Worm (Caenorhabditis elegans): Measurements from ENCODE around the gene fbxa-35.

fbxa-35 gene

DNA sequence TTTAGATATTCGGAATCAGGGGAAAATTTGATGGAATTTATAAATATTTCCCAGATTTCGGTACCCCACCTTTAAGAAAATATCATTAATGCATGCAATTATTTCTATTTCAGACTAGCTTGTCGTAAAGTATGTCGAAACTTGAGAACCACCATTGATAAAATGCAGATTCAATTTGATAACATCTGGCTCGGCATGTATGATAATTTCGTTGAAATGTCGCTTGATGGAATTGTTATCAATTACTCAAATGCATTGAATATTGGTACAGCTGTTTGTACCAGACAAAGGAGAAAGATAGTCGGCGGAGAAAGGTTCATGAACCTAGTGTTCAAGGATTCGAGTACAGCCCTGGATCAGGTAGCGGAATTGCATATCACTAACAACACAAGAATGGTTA lies 36.4 kb downstream of the fbxa-35 start, which contains the start of gene Y82E9BL.19:
TSS of gene Y82E9BL.19 (plus strand) at position 123 of the 400 bp plus-strand sequence.
- TF ChIP-seq elt-2 (tag; optimal IDR thresholded peaks at IDR 0.05) (peak; percentile 23), fkh-10 (GFP tag; optimal IDR thresholded peaks at IDR 0.05) (no peak)

DNA sequence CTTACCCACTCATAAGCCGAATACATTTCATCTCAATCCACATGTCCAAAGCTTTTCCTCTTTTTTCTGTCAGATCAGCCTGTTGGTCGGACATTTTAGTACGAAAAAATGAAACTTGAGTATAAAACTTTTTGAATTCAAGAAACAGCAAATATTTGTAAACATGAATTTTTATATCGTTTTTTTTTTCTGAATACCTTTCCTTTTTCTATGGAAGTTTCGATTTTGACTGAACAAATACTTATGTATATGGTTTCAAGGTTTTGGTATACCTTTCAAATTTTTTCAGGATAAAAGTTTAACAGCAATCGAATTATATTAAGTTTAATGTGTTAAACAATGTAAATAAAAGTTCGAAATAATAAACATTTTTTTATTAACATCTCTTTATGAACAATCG lies 44.8 kb downstream of the fbxa-35 start, which contains the start of gene fbxa-5:
TSS of gene fbxa-5 (minus strand) at position 101 of the 400 bp plus-strand sequence.
- TF ChIP-seq pqm-1 (tag; optimal IDR thresholded peaks at IDR 0.05) (no peak), nhr-71 (tag; optimal IDR thresholded peaks at IDR 0.05) (no peak), tbx-2 (tag; optimal IDR thresholded peaks at IDR 0.05) (no peak), efl-1 (optimal IDR thresholded peaks at IDR 0.05) (no peak), efl-1 (GFP tag; optimal IDR thresholded peaks at IDR 0.05 in 1 of 2) (no peak), ets-5 (GFP tag; IDR thresholded peaks at IDR 0.05) (no peak), ama-1 (optimal IDR thresholded peaks at IDR 0.05) (no peak), rnt-1 (tag; optimal IDR thresholded peaks at IDR 0.05) (no peak), ztf-11 (tag; optimal IDR thresholded peaks at IDR 0.05) (no peak), nhr-28 (tag; optimal IDR thresholded peaks at IDR 0.05) (no peak), unc-130 (tag; optimal IDR thresholded peaks at IDR 0.05) (no peak), mdl-1 (tag; optimal IDR thresholded peaks at IDR 0.05) (no peak), lin-13 (GFP tag; optimal IDR thresholded peaks at IDR 0.05) (no peak), F16B12.6 (tag; optimal IDR thresholded peaks at IDR 0.05) (no peak), fkh-8 (tag; optimal IDR thresholded peaks at IDR 0.05) (no peak), nhr-11 (tag; optimal IDR thresholded peaks at IDR 0.05) (no peak), nhr-90 (tag; optimal IDR thresholded peaks at IDR 0.05; ENCODE audit: poor library complexity) (no peak), vab-15 (tag; optimal IDR thresholded peaks at IDR 0.05) (no peak)

DNA sequence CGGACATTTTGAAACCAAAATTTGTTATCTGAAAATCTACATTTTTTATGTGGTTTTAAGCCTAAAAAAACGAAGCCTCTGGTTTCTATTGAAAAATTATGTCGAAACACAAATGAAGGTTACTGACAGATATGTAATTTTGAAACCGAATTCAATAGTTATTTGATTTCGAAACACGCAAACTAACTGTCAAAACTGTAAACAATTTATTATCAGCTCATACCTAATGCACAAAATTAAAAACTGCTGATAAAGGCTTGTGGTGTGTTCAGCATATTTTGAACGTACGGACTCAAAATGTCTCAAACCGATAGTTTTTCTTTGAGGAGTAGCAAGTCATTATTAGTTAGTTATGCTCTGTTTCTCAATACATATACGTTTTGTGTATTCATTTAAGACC lies 47.0 kb downstream of the fbxa-35 start, which contains the start of gene fbxa-26:
TSS of gene fbxa-26 (minus strand) at position 35 of the 400 bp plus-strand sequence.
- no peak for TF ChIP-seq lin-13 (GFP tag; optimal IDR thresholded peaks at IDR 0.05)
- TF ChIP-seq dsc-1 (tag; optimal IDR thresholded peaks at IDR 0.05) = no peak
- TF ChIP-seq nhr-90 (tag; optimal IDR thresholded peaks at IDR 0.05; ENCODE audit: poor library complexity) = no peak
- TF ChIP-seq snu-23 (GFP tag; optimal IDR thresholded peaks at IDR 0.05) = no peak
- no peak for TF ChIP-seq mdl-1 (tag; optimal IDR thresholded peaks at IDR 0.05)
- TF ChIP-seq ces-1 (GFP tag; optimal IDR thresholded peaks at IDR 0.05) = no peak
- no peak for TF ChIP-seq elt-2 (tag; optimal IDR thresholded peaks at IDR 0.05)
- no peak for TF ChIP-seq C04F5.9 (tag; optimal IDR thresholded peaks at IDR 0.05)
- no peak for TF ChIP-seq C34B4.2 (tag; optimal IDR thresholded peaks at IDR 0.05)
- TF ChIP-seq hpl-2 (GFP tag; optimal IDR thresholded peaks at IDR 0.05) = no peak
- TF ChIP-seq nhr-11 (tag; optimal IDR thresholded peaks at IDR 0.05) = no peak
- TF ChIP-seq swsn-7 (tag; optimal IDR thresholded peaks at IDR 0.05) = no peak
- no peak for TF ChIP-seq fkh-8 (tag; optimal IDR thresholded peaks at IDR 0.05)
- TF ChIP-seq lin-35 (GFP tag; optimal IDR thresholded peaks at IDR 0.05) = no peak
- TF ChIP-seq ceh-90 (tag; optimal IDR thresholded peaks at IDR 0.05) = no peak
- no peak for TF ChIP-seq hlh-17 (GFP tag; optimal IDR thresholded peaks at IDR 0.05; ENCODE audit: borderline replicate concordance)
- TF ChIP-seq hlh-4 (tag; optimal IDR thresholded peaks at IDR 0.05) = no peak
- no peak for TF ChIP-seq egl-27 (tag; optimal IDR thresholded peaks at IDR 0.05)
- TF ChIP-seq ceh-8 (GFP tag; optimal IDR thresholded peaks at IDR 0.05) = no peak
- TF ChIP-seq lsy-2 (tag; optimal IDR thresholded peaks at IDR 0.05) = no peak

DNA sequence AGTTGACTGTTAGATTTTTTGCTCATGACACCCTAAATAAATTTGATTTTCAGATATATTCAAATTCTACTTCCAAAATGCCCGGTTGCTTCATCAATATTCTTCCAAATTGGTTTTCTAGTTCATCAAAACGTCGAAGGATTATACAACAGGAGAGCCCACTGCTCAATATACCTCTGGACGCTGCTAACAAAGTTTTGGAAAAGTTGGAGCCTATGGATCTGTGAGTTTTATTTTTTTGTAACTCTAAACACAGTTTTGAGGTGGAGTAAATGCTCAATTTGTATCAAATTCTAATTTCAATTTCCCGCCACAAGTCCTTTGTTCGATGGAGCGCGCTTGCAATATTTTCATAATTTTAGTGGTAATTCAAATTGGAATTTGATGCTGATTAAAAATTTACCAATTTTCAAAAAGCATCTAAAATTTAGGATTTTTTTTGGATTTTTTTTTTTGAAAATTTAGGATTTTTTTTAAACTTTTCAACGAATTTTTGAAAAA lies 47.5 kb downstream of the fbxa-35 start, which contains the start of gene fbxa-27:
TSS of gene fbxa-27 (plus strand) at position 51 of the 501 bp plus-strand sequence.
- no peak for TF ChIP-seq unc-62 (GFP tag; optimal IDR thresholded peaks at IDR 0.05)
- no peak for TF ChIP-seq lin-39 (tag; optimal IDR thresholded peaks at IDR 0.05)
- TF ChIP-seq ceh-88 (GFP tag; IDR thresholded peaks at IDR 0.05) = no peak
- TF ChIP-seq ceh-90 (tag; optimal IDR thresholded peaks at IDR 0.05) = no peak
- no peak for TF ChIP-seq efl-3 (GFP tag; optimal IDR thresholded peaks at IDR 0.05)
- no peak for TF ChIP-seq ceh-8 (GFP tag; optimal IDR thresholded peaks at IDR 0.05)
- no peak for TF ChIP-seq lir-3 (tag; optimal IDR thresholded peaks at IDR 0.05; ENCODE audit: poor library complexity)
- no peak for TF ChIP-seq F16B12.6 (tag; optimal IDR thresholded peaks at IDR 0.05)
- no peak for TF ChIP-seq grh-1 (GFP tag; IDR thresholded peaks at IDR 0.05)
- TF ChIP-seq efl-1 (optimal IDR thresholded peaks at IDR 0.05) = peak; percentile 27 to 63
- peak; percentile 62 to 76 for TF ChIP-seq efl-1 (GFP tag; optimal IDR thresholded peaks at IDR 0.05 in 1 of 2)
- TF ChIP-seq tlp-1 (tag; optimal IDR thresholded peaks at IDR 0.05) = no peak
- no peak for TF ChIP-seq irx-1 (tag; optimal IDR thresholded peaks at IDR 0.05)
- TF ChIP-seq lin-14 (GFP tag; optimal IDR thresholded peaks at IDR 0.05) = no peak
- TF ChIP-seq lin-13 (GFP tag; optimal IDR thresholded peaks at IDR 0.05) = no peak
- TF ChIP-seq C04F5.9 (tag; optimal IDR thresholded peaks at IDR 0.05) = no peak
- no peak for TF ChIP-seq vab-15 (tag; optimal IDR thresholded peaks at IDR 0.05)
- no peak for TF ChIP-seq zag-1 (tag; optimal IDR thresholded peaks at IDR 0.05)
- peak in 1 of 3 experiments; percentile 44 for TF ChIP-seq dpl-1 (GFP tag; optimal IDR thresholded peaks at IDR 0.05)
- TF ChIP-seq aha-1 (tag; optimal IDR thresholded peaks at IDR 0.05) = no peak
- TF ChIP-seq lin-35 (GFP tag; optimal IDR thresholded peaks at IDR 0.05) = peak in 1 of 2 experiments; percentile 20
- no peak for TF ChIP-seq skn-1 (tag; optimal IDR thresholded peaks at IDR 0.05)

All from whole organism, L1 larva.